Fruit fly (Drosophila melanogaster) S2 (cell line): ENCODE measurements around the gene CG14646.

Experiments
- CG8478 ChIP-seq: fragments of >200 bp; optimal IDR thresholded peaks from 2 replicates; lab custom pipeline; 2018
- CTCF ChIP-seq, 2 experiments: fragments of >200 bp; optimal IDR thresholded peaks; 2 replicates each; lab custom pipeline; 2018

- TF ChIP-seq CTCF (optimal IDR thresholded peaks at IDR 0.05; lab: Kevin White, UChicago) (no peak), CG8478 (no peak)
Measured at dm6 chr3R:4378363-4379354, 11.5 kb upstream of the CG14646 start, which contains the start of gene Sfxn1-3.
